Worm (Caenorhabditis elegans) whole organism, L3 larva: Measurements from ENCODE around the gene mbf-1.

Experiments used
- ama-1 ChIP-seq: fragments of 150-350 bp; optimal IDR thresholded peaks from 2 replicates; lab custom pipeline; 2018
- ceh-28 ChIP-seq: fragments of 150-350 bp; optimal IDR thresholded peaks from 2 replicates; lab custom pipeline; 2014; ENCODE audit warnings: missing biosample characterization, missing genetic modification reagents, missing genetic modification characterization
- egl-27 ChIP-seq: sonication (generic microtip); optimal IDR thresholded peaks from 4 replicates; lab custom pipeline; 2017; ENCODE audit warnings: missing biosample characterization, missing genetic modification reagents, missing genetic modification characterization
- elt-2 ChIP-seq: sonication (generic microtip); optimal IDR thresholded peaks from 2 replicates; lab custom pipeline; 2016; ENCODE audit warnings: missing genetic modification reagents, mild to moderate bottlenecking, missing genetic modification characterization, missing compliant biosample characterization
- elt-3 ChIP-seq, 3 experiments: fragments of 150-350 bp in 1 of 3; sonication (generic microtip) in 2 of 3; optimal IDR thresholded peaks; 2 replicates in 2 of 3; 4 replicates in 1 of 3; lab custom pipeline; 2014 to 2017; ENCODE audit warnings: missing biosample characterization in 3 of 3, missing genetic modification characterization in 3 of 3
- hmg-11 ChIP-seq: sonication (generic microtip); optimal IDR thresholded peaks from 2 replicates; lab custom pipeline; 2016; ENCODE audit warnings: missing genetic modification characterization, missing compliant biosample characterization
- lin-15B ChIP-seq: fragments of 150-350 bp; optimal IDR thresholded peaks from 2 replicates; lab custom pipeline; 2014; ENCODE audit warnings: missing biosample characterization, missing genetic modification characterization
- nfya-1 ChIP-seq: sonication (generic microtip); optimal IDR thresholded peaks from 2 replicates; lab custom pipeline; 2017; ENCODE audit warnings: missing genetic modification characterization, mild to moderate bottlenecking, missing compliant biosample characterization, antibody characterized with exemption, moderate library complexity; ENCODE audit not compliant: insufficient read depth
- nhr-25 ChIP-seq: sonication (generic microtip); optimal IDR thresholded peaks from 2 replicates; lab custom pipeline; 2017; ENCODE audit warnings: missing biosample characterization, missing genetic modification characterization
- nhr-28 ChIP-seq: fragments of 150-350 bp; optimal IDR thresholded peaks from 2 replicates; lab custom pipeline; 2014; ENCODE audit warnings: missing biosample characterization, missing genetic modification characterization
- tbx-2 ChIP-seq: sonication (generic microtip); optimal IDR thresholded peaks from 2 replicates; lab custom pipeline; 2016; ENCODE audit warnings: mild to moderate bottlenecking, missing genetic modification characterization, missing compliant biosample characterization
- unc-39 ChIP-seq: sonication (generic microtip); optimal IDR thresholded peaks from 4 replicates; lab custom pipeline; 2017; ENCODE audit warnings: missing biosample characterization, missing genetic modification characterization
- unc-62 ChIP-seq: fragments of 150-350 bp; sonication (generic microtip); optimal IDR thresholded peaks from 4 replicates; lab custom pipeline; 2014; ENCODE audit warnings: missing biosample characterization, missing genetic modification reagents, missing genetic modification characterization

DNA sequence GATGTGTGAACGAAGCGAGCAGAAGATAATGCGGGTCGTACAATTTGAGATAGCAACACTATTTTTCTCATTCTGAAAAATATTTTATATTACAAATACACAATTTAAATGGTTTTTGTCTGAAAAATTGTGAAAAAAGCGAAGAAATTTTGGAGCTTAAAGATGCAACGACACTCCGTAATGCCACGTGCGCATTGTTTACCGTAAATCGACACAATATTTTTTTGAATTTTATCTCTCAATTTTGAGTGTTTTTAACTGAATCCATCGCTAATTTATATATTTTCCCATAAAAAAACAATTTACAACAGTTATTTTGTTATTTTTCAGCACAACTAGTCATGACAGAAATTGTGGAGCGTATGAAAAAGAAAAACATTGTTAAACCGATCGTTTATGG lies 40.8 kb upstream of the mbf-1 start, which contains the start of the genes M04B2.4 and gfl-1:
- no peak for TF ChIP-seq tbx-2 (tag; lab: Kevin White, UChicago)
- no peak for TF ChIP-seq egl-27 (tag; lab: Kevin White, UChicago)
- peak; percentile 44 for TF ChIP-seq nfya-1
- TF ChIP-seq elt-2 = peak; percentile 1
- no peak for TF ChIP-seq unc-62 (GFP tag; lab: Kevin White, UChicago)
- TF ChIP-seq nhr-28 = no peak
- no peak for TF ChIP-seq nhr-25
- no peak for TF ChIP-seq elt-3 (tag; optimal IDR thresholded peaks at IDR 0.05; lab: Kevin White, UChicago)
- no peak for TF ChIP-seq ceh-28 (tag; lab: Kevin White, UChicago)
- no peak for TF ChIP-seq hmg-11 (tag; lab: Kevin White, UChicago)
- no peak for TF ChIP-seq ama-1 (lab: Kevin White, UChicago)
- TF ChIP-seq unc-39 (tag; lab: Kevin White, UChicago) = no peak
- peak; percentile 23 for TF ChIP-seq lin-15B
